Fruit fly (Drosophila melanogaster) whole organism, embryonic: Measurements from ENCODE around the gene CG3008.

Experiments
- CG11247 ChIP-seq: fragments of 200-800 bp; sonication (Bioruptor generic); IDR thresholded peaks from 2 replicates; pipeline ENCODE4 v1.3.6; 2022; ENCODE audit warnings: missing biosample characterization, missing genetic modification characterization
- CG11695 ChIP-seq: fragments of 200-800 bp; sonication (Bioruptor generic); IDR thresholded peaks from 3 replicates; pipeline ENCODE4 v1.3.6; 2022; ENCODE audit warnings: missing biosample characterization, missing genetic modification characterization
- CG12391 ChIP-seq: fragments of 200-800 bp; sonication (Bioruptor generic); optimal IDR thresholded peaks from 3 replicates; lab custom pipeline; 2018; ENCODE audit warnings: missing biosample characterization, mild to moderate bottlenecking, missing genetic modification characterization, moderate library complexity
- CG12942 ChIP-seq: fragments of 200-800 bp; sonication (Bioruptor generic); optimal IDR thresholded peaks from 3 replicates; lab custom pipeline; 2016; ENCODE audit warnings: missing biosample characterization, missing genetic modification characterization
- CG13894 ChIP-seq: fragments of 200-800 bp; sonication (Bioruptor generic); optimal IDR thresholded peaks from 3 replicates; lab custom pipeline; 2018; ENCODE audit warnings: missing biosample characterization, mild to moderate bottlenecking, missing genetic modification characterization, moderate library complexity
- CG14710 ChIP-seq: fragments of 200-800 bp; sonication (Bioruptor generic); optimal IDR thresholded peaks from 3 replicates; lab custom pipeline; 2019; ENCODE audit warnings: missing biosample characterization, mild to moderate bottlenecking, missing genetic modification characterization, moderate library complexity
- CG15514 ChIP-seq: fragments of 200-800 bp; sonication (Bioruptor generic); optimal IDR thresholded peaks from 3 replicates; lab custom pipeline; 2017; ENCODE audit warnings: missing biosample characterization, missing genetic modification characterization, mild to moderate bottlenecking, moderate library complexity, missing genetic modification reagents
- CG17568 ChIP-seq: fragments of 200-800 bp; sonication (Bioruptor generic); optimal IDR thresholded peaks from 2 replicates; lab custom pipeline; 2018; ENCODE audit warnings: missing biosample characterization, mild to moderate bottlenecking, missing genetic modification characterization, moderate library complexity
- CG17802 ChIP-seq: fragments of 200-800 bp; sonication (Bioruptor generic); optimal IDR thresholded peaks from 2 replicates; lab custom pipeline; 2018; ENCODE audit warnings: missing biosample characterization, mild to moderate bottlenecking, missing genetic modification characterization, moderate library complexity
- CG1792 ChIP-seq: fragments of 200-800 bp; sonication (Bioruptor generic); optimal IDR thresholded peaks from 2 replicates; lab custom pipeline; 2016; ENCODE audit warnings: missing biosample characterization, missing genetic modification characterization
- CG2129 ChIP-seq: fragments of 200-800 bp; sonication (Bioruptor generic); IDR thresholded peaks from 2 replicates; pipeline ENCODE4 v1.3.6; 2022; ENCODE audit warnings: missing biosample characterization, missing genetic modification characterization; ENCODE audit not compliant: partially characterized antibody
- CG32767 ChIP-seq: fragments of 200-800 bp; sonication (Bioruptor generic); IDR thresholded peaks from 2 replicates; pipeline ENCODE4 v1.3.6; 2022; ENCODE audit warnings: missing biosample characterization, missing genetic modification characterization
- CG3726 ChIP-seq: fragments of 200-800 bp; sonication (Bioruptor generic); IDR thresholded peaks from 3 replicates; pipeline ENCODE4, ENCODE4 v1.3.6; 2022; ENCODE audit warnings: missing biosample characterization, missing genetic modification characterization
- CG3838 ChIP-seq: fragments of 200-800 bp; sonication (Bioruptor generic); optimal IDR thresholded peaks from 3 replicates; lab custom pipeline; 2016; ENCODE audit warnings: missing biosample characterization, missing genetic modification characterization
- CG6254 ChIP-seq: fragments of 200-800 bp; sonication (Bioruptor generic); optimal IDR thresholded peaks from 3 replicates; lab custom pipeline; 2017; ENCODE audit warnings: mild to moderate bottlenecking, missing biosample characterization, missing genetic modification reagents, missing genetic modification characterization
- CG6689 ChIP-seq: fragments of 200-800 bp; sonication (Bioruptor generic); IDR thresholded peaks from 2 replicates; pipeline ENCODE4 v1.3.6; 2022; ENCODE audit warnings: missing biosample characterization, missing genetic modification characterization
- CG6813 ChIP-seq: fragments of 200-800 bp; sonication (Bioruptor generic); optimal IDR thresholded peaks from 2 replicates; lab custom pipeline; 2017; ENCODE audit warnings: missing biosample characterization, missing genetic modification characterization, mild to moderate bottlenecking, moderate library complexity, missing genetic modification reagents
- CG6854 ChIP-seq: fragments of 200-800 bp; sonication (Bioruptor generic); optimal IDR thresholded peaks from 3 replicates; lab custom pipeline; 2017; ENCODE audit warnings: missing biosample characterization, mild to moderate bottlenecking, missing genetic modification characterization
- CG7928 ChIP-seq: fragments of 200-800 bp; sonication (Bioruptor generic); optimal IDR thresholded peaks from 2 replicates; lab custom pipeline; 2017; ENCODE audit warnings: missing biosample characterization, mild to moderate bottlenecking, missing genetic modification characterization
- CG7963 ChIP-seq: fragments of 200-800 bp; sonication (Bioruptor generic); IDR thresholded peaks from 3 replicates; pipeline ENCODE4 v1.3.6; 2022; ENCODE audit warnings: missing biosample characterization, missing genetic modification characterization; ENCODE audit not compliant: partially characterized antibody
- CG8089 ChIP-seq: fragments of 200-800 bp; sonication (Bioruptor generic); optimal IDR thresholded peaks from 3 replicates; lab custom pipeline; 2016; ENCODE audit warnings: missing biosample characterization, missing genetic modification characterization
- CG9797 ChIP-seq: fragments of 200-800 bp; sonication (Bioruptor generic); optimal IDR thresholded peaks from 3 replicates; lab custom pipeline; 2018; ENCODE audit warnings: missing biosample characterization, mild to moderate bottlenecking, missing genetic modification characterization
- CoRest ChIP-seq: fragments of 200-800 bp; sonication (Bioruptor generic); optimal IDR thresholded peaks from 3 replicates; lab custom pipeline; 2018; ENCODE audit warnings: missing biosample characterization, mild to moderate bottlenecking, missing genetic modification characterization, moderate library complexity
- D ChIP-seq, 2 experiments: fragments of 200-800 bp in 1 of 2; fragments of >200 bp in 1 of 2; sonication (Bioruptor generic) in 1 of 2; optimal IDR thresholded peaks; 2 replicates in 1 of 2; 3 replicates in 1 of 2; lab custom pipeline; 2017; ENCODE audit warnings: mild to moderate bottlenecking in 1 of 2, missing biosample characterization in 1 of 2, missing genetic modification characterization in 1 of 2, missing genetic modification reagents in 1 of 2
- E2f1 ChIP-seq: fragments of 200-800 bp; sonication (Bioruptor generic); IDR thresholded peaks from 2 replicates; pipeline ENCODE4 v1.3.6; 2022; ENCODE audit warnings: missing biosample characterization, missing genetic modification characterization
- Elba2 ChIP-seq: fragments of 200-800 bp; sonication (Bioruptor generic); optimal IDR thresholded peaks from 3 replicates; lab custom pipeline; 2016; ENCODE audit warnings: missing biosample characterization, missing genetic modification characterization
- Mad ChIP-seq: fragments of 200-800 bp; sonication (Bioruptor generic); optimal IDR thresholded peaks from 2 replicates; lab custom pipeline; 2016; ENCODE audit warnings: missing biosample characterization, missing genetic modification characterization
- Oli ChIP-seq: fragments of 200-800 bp; sonication (Bioruptor generic); optimal IDR thresholded peaks from 2 replicates; lab custom pipeline; 2018; ENCODE audit warnings: missing biosample characterization, mild to moderate bottlenecking, missing genetic modification characterization, moderate library complexity
- Rx ChIP-seq: fragments of 200-800 bp; sonication (Bioruptor generic); IDR thresholded peaks from 2 replicates; pipeline ENCODE4 v1.3.6; 2022; ENCODE audit warnings: missing biosample characterization, missing genetic modification characterization
- Side ChIP-seq: fragments of 200-800 bp; sonication (Bioruptor generic); optimal IDR thresholded peaks from 2 replicates; lab custom pipeline; 2016; ENCODE audit warnings: missing biosample characterization, missing genetic modification characterization
- Usf ChIP-seq: fragments of 200-800 bp; sonication (Bioruptor generic); optimal IDR thresholded peaks from 2 replicates; lab custom pipeline; 2017; ENCODE audit warnings: missing genotype, missing biosample characterization, missing genetic modification characterization
- amos ChIP-seq: fragments of 200-800 bp; sonication (Bioruptor generic); IDR thresholded peaks from 2 replicates; pipeline ENCODE4 v1.3.6; 2022; ENCODE audit warnings: missing biosample characterization, missing genetic modification characterization; ENCODE audit not compliant: partially characterized antibody
- ase ChIP-seq: fragments of 200-800 bp; sonication (Bioruptor generic); IDR thresholded peaks from 3 replicates; pipeline ENCODE4 v1.3.6; 2022; ENCODE audit warnings: missing biosample characterization, missing genetic modification characterization
- bab2 ChIP-seq: fragments of 200-800 bp; sonication (Bioruptor generic); optimal IDR thresholded peaks from 2 replicates; lab custom pipeline; 2016; ENCODE audit warnings: missing biosample characterization, missing genetic modification characterization
- bsh ChIP-seq, 2 experiments: fragments of 200-800 bp; sonication (Bioruptor generic); optimal IDR thresholded peaks; 2 replicates each; lab custom pipeline; 2017 to 2018; ENCODE audit warnings: mild to moderate bottlenecking in 2 of 2, missing biosample characterization in 2 of 2, missing genetic modification characterization in 2 of 2, moderate library complexity in 1 of 2
- gce ChIP-seq: fragments of 200-800 bp; sonication (Bioruptor generic); IDR thresholded peaks from 3 replicates; pipeline ENCODE4 v1.3.6; 2022; ENCODE audit warnings: missing biosample characterization, missing genetic modification characterization
- gfzf ChIP-seq: fragments of 200-800 bp; sonication (Bioruptor generic); optimal IDR thresholded peaks from 2 replicates; lab custom pipeline; 2016; ENCODE audit warnings: missing biosample characterization, mild to moderate bottlenecking, missing genetic modification characterization, moderate library complexity
- gsb ChIP-seq: fragments of 200-800 bp; sonication (Bioruptor generic); IDR thresholded peaks from 2 replicates; pipeline ENCODE4 v1.3.6; 2022; ENCODE audit warnings: missing biosample characterization, missing genetic modification characterization
- lov ChIP-seq, 2 experiments: fragments of 200-800 bp in 1 of 2; fragments of >200 bp in 1 of 2; sonication (Bioruptor generic) in 1 of 2; IDR thresholded peaks in 1 of 2; optimal IDR thresholded peaks in 1 of 2; 2 replicates in 1 of 2; 3 replicates in 1 of 2; pipeline versions ENCODE4 v1.3.6 to Lab custom; 2017 to 2022; ENCODE audit warnings: missing biosample characterization in 1 of 2, missing genetic modification characterization in 1 of 2
- pan ChIP-seq, 4 experiments: fragments of >200 bp in 3 of 4; fragments of 200-800 bp in 1 of 4; sonication (Bioruptor generic) in 1 of 4; optimal IDR thresholded peaks in 3 of 4; IDR thresholded peaks in 1 of 4; 2 replicates each; pipeline versions ENCODE4 v1.3.6 to Lab custom; 2017 to 2022; ENCODE audit warnings: missing biosample characterization in 2 of 4, missing genetic modification characterization in 2 of 4, mixed read lengths in 1 of 4
- pita ChIP-seq: fragments of 200-800 bp; sonication (Bioruptor generic); optimal IDR thresholded peaks from 2 replicates; lab custom pipeline; 2017; ENCODE audit warnings: missing biosample characterization, mild to moderate bottlenecking, missing genetic modification characterization
- pros ChIP-seq: fragments of 200-800 bp; sonication (Bioruptor generic); optimal IDR thresholded peaks from 3 replicates; lab custom pipeline; 2019; ENCODE audit warnings: missing biosample characterization, mild to moderate bottlenecking, missing genetic modification characterization, moderate library complexity
- pum ChIP-seq: fragments of 200-800 bp; sonication (Bioruptor generic); optimal IDR thresholded peaks from 2 replicates; lab custom pipeline; 2016; ENCODE audit warnings: missing biosample characterization, missing genetic modification characterization
- ro ChIP-seq: fragments of 200-800 bp; sonication (Bioruptor generic); IDR thresholded peaks from 2 replicates; pipeline ENCODE4 v1.3.6; 2022; ENCODE audit warnings: missing biosample characterization, missing genetic modification characterization
- tna ChIP-seq: fragments of 200-800 bp; sonication (Bioruptor generic); IDR thresholded peaks from 2 replicates; pipeline ENCODE4 v1.3.6; 2022; ENCODE audit warnings: missing biosample characterization, missing genetic modification characterization; ENCODE audit not compliant: partially characterized antibody
- vvl ChIP-seq: fragments of 200-800 bp; sonication (Bioruptor generic); IDR thresholded peaks from 2 replicates; pipeline ENCODE4 v1.3.6; 2022; ENCODE audit warnings: missing biosample characterization, missing genetic modification characterization
- wdn ChIP-seq: fragments of 200-800 bp; sonication (Bioruptor generic); IDR thresholded peaks from 2 replicates; pipeline ENCODE4 v1.3.6; 2022; ENCODE audit warnings: missing biosample characterization, missing genetic modification characterization

CG3008 gene

DNA sequence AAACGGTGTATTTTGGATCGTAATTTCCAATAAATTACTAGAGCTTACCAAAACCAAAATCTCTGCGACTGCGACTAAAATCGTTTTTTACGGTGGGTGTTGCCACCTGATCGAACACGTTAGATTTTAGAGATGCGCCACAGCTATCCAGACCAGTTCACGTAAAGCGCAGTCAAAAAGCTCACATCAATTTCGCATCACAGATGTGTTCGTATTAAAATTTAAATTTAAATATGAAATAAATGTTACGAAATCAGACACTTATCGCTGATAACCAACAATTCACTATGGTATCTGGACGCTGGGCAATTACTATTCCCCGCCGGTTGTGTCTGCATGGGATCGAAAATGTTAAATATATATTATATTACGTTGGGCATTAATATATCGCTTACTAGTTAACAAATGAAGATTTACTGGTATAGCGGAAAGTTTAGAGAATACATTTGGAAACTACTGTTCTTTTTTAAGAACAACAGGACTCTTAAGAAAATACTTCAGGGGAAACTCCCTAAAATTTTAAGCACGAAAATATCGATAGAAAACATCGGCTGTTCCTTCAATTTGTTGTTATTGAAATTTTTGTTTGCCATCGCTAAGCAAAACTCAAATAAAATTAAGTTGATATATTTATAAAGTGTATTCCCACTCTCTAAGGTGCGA lies 35.8 kb upstream of the CG3008 start, which contains the start of the genes mxt and CG11927 (continued):
- TF ChIP-seq CG2129 (GFP tag; lab: Robert Waterston, UW) = peak; percentile 74
- TF ChIP-seq CG6254 (GFP tag; lab: Kevin White, UChicago) = no peak
- TF ChIP-seq CG3838 = peak; percentile 7
- no peak for TF ChIP-seq CG9797 (GFP tag; lab: Kevin White, UChicago)
- no peak for TF ChIP-seq Elba2 (GFP tag; lab: Kevin White, UChicago)
- TF ChIP-seq CG6854 (GFP tag; lab: Kevin White, UChicago) = no peak
- peak; percentile 52 for TF ChIP-seq CG12391 (tag; lab: Kevin White, UChicago)
- TF ChIP-seq Side = no peak
- 0 out of 2 replicates have a peak, but pooled peaks have one; percentile 13 for TF ChIP-seq Rx (GFP tag; lab: Robert Waterston, UW)
- TF ChIP-seq CG3726 (GFP tag; lab: Robert Waterston, UW) = no peak
- no peak for TF ChIP-seq gsb (GFP tag; lab: Robert Waterston, UW)
- TF ChIP-seq pros (GFP tag; lab: Kevin White, UChicago) = no peak
- no peak for TF ChIP-seq Usf
- no peak for TF ChIP-seq CG7928 (GFP tag; lab: Kevin White, UChicago)
- TF ChIP-seq vvl (GFP tag; lab: Robert Waterston, UW) = peak; percentile 44; the same call in 1 of the 2 replicates
- no peak for TF ChIP-seq CG13894 (tag; lab: Kevin White, UChicago)
- TF ChIP-seq ro (GFP tag; lab: Robert Waterston, UW) = no peak
- TF ChIP-seq CG7963 (GFP tag; lab: Robert Waterston, UW) = peak; percentile 77
- peak; percentile 89 for TF ChIP-seq amos
- peak; percentile 7 for TF ChIP-seq CG12942
- TF ChIP-seq CG6813 (GFP tag; lab: Kevin White, UChicago) = no peak
- TF ChIP-seq CG17568 = no peak
- TF ChIP-seq gfzf (GFP tag; lab: Kevin White, UChicago) = no peak
- TF ChIP-seq CG17802 (tag; lab: Kevin White, UChicago) = peak; percentile 61
- TF ChIP-seq pita (GFP tag; lab: Kevin White, UChicago) = no peak
- no peak for TF ChIP-seq D (optimal IDR thresholded peaks at IDR 0.05; lab: Kevin White, UChicago)
- no peak for TF ChIP-seq D (GFP tag; optimal IDR thresholded peaks at IDR 0.05; lab: Kevin White, UChicago)
- TF ChIP-seq CG1792 (GFP tag; lab: Kevin White, UChicago) = peak; percentile 15
- peak in 1 of 2 experiments; percentile 1 for TF ChIP-seq bsh (GFP tag; optimal IDR thresholded peaks at IDR 0.05; lab: Kevin White, UChicago)
- peak; percentile 77 for TF ChIP-seq tna (GFP tag; lab: Robert Waterston, UW)
- peak; percentile 63 for TF ChIP-seq CG14710 (tag; lab: Kevin White, UChicago)
- peak; percentile 82 for TF ChIP-seq CoRest (tag; lab: Kevin White, UChicago)
- TF ChIP-seq CG32767 (GFP tag; lab: Robert Waterston, UW) = no peak
- no peak for TF ChIP-seq gce (GFP tag; lab: Robert Waterston, UW)
- TF ChIP-seq CG11695 (GFP tag; lab: Robert Waterston, UW) = no peak
- no peak for TF ChIP-seq pan (optimal IDR thresholded peaks at IDR 0.05; lab: Kevin White, UChicago)
- TF ChIP-seq pan (GFP tag; optimal IDR thresholded peaks at IDR 0.05 in 1 of 2, IDR thresholded peaks at IDR 0.05 in 1 of 2) = peak in 1 of 2 experiments; percentile 68
- TF ChIP-seq CG8089 (GFP tag; lab: Kevin White, UChicago) = peak; percentile 15
- TF ChIP-seq Mad (GFP tag; lab: Kevin White, UChicago) = peak; percentile 31
- peak; percentile 30 for TF ChIP-seq pum (GFP tag; lab: Kevin White, UChicago)
- peak; percentile 38 for TF ChIP-seq bab2 (GFP tag; lab: Kevin White, UChicago)
- no peak for TF ChIP-seq Oli
- TF ChIP-seq CG15514 (GFP tag; lab: Kevin White, UChicago) = peak; percentile 94
- 0 out of 2 replicates have a peak, but pooled peaks have one; percentile 28 for TF ChIP-seq CG6689
- TF ChIP-seq ase = 0 out of 3 replicates have a peak, but pooled peaks have one; percentile 29
- peak; percentile 53 for TF ChIP-seq CG11247 (GFP tag; lab: Robert Waterston, UW)
- TF ChIP-seq wdn = 0 out of 2 replicates have a peak, but pooled peaks have one; percentile 32
- no peak for TF ChIP-seq lov (optimal IDR thresholded peaks at IDR 0.05; lab: Kevin White, UChicago)
- no peak for TF ChIP-seq lov (GFP tag; IDR thresholded peaks at IDR 0.05; lab: Robert Waterston, UW)
- no peak for TF ChIP-seq E2f1 (GFP tag; lab: Robert Waterston, UW)
